Fruit fly (Drosophila melanogaster) whole organism, wandering third instar larva: ENCODE results near the gene GILT1.
A peak's percentile ranks its signal among the peaks of the same experiment; 100 is the strongest.

ENCODE experiments used
- Abd-B ChIP-seq: fragments of >200 bp; optimal IDR thresholded peaks from 2 replicates; lab custom pipeline; 2017; ENCODE audit warnings: missing biosample characterization, missing genetic modification characterization
- CG32264 ChIP-seq: fragments of 200-800 bp; sonication (Bioruptor generic); optimal IDR thresholded peaks from 2 replicates; lab custom pipeline; 2016; ENCODE audit warnings: missing biosample characterization, missing genetic modification characterization
- CrebA ChIP-seq: fragments of 200-800 bp; sonication (Bioruptor generic); optimal IDR thresholded peaks from 2 replicates; lab custom pipeline; 2016; ENCODE audit warnings: missing biosample characterization, mild to moderate bottlenecking, missing genetic modification characterization, borderline replicate concordance
- Dfd ChIP-seq: fragments of >200 bp; optimal IDR thresholded peaks from 2 replicates; lab custom pipeline; 2017; ENCODE audit warnings: missing biosample characterization, missing genetic modification characterization
- Dif ChIP-seq: fragments of 200-275, 200-300 bp; sonication (Bioruptor generic); optimal IDR thresholded peaks from 2 replicates; lab custom pipeline; 2018; ENCODE audit warnings: missing biosample characterization, missing genetic modification characterization; ENCODE audit not compliant: partially characterized antibody
- GATAd ChIP-seq: sonication (Bioruptor generic); optimal IDR thresholded peaks from 2 replicates; lab custom pipeline; 2016; ENCODE audit warnings: missing biosample characterization, missing genetic modification characterization
- HLH106 ChIP-seq: fragments of 200-800 bp; optimal IDR thresholded peaks from 3 replicates; lab custom pipeline; 2019; ENCODE audit warnings: missing biosample characterization, mild to moderate bottlenecking, missing genetic modification characterization, moderate library complexity
- Hnf4 ChIP-seq: fragments of 200-800 bp; sonication (Bioruptor generic); optimal IDR thresholded peaks from 2 replicates; lab custom pipeline; 2016; ENCODE audit warnings: missing biosample characterization, mild to moderate bottlenecking, missing genetic modification characterization
- Hr78 ChIP-seq: fragments of >200 bp; optimal IDR thresholded peaks from 2 replicates; lab custom pipeline; 2017; ENCODE audit warnings: missing biosample characterization, missing genetic modification characterization
- Hr83 ChIP-seq: fragments of 200-300 bp; sonication (Bioruptor generic); optimal IDR thresholded peaks from 2 replicates; lab custom pipeline; 2016; ENCODE audit warnings: missing biosample characterization, mild to moderate bottlenecking, missing genetic modification characterization, moderate library complexity; ENCODE audit not compliant: poor library complexity, severe bottlenecking
- Jra ChIP-seq: sonication (Bioruptor generic); optimal IDR thresholded peaks from 2 replicates; lab custom pipeline; 2016; ENCODE audit warnings: missing biosample characterization, missing genetic modification characterization
- N ChIP-seq: fragments of >200 bp; optimal IDR thresholded peaks from 2 replicates; lab custom pipeline; 2018; ENCODE audit warnings: missing biosample characterization, missing external identifiers, missing genetic modification characterization
- OdsH ChIP-seq: fragments of 200-800 bp; sonication (Bioruptor generic); optimal IDR thresholded peaks from 2 replicates; lab custom pipeline; 2016; ENCODE audit warnings: missing biosample characterization, mild to moderate bottlenecking, missing genetic modification characterization
- Sp1 ChIP-seq: fragments of 200-800 bp; sonication (Bioruptor generic); optimal IDR thresholded peaks from 3 replicates; lab custom pipeline; 2019; ENCODE audit warnings: missing biosample characterization, mild to moderate bottlenecking, missing genetic modification characterization, moderate library complexity
- Vsx2 ChIP-seq: fragments of 200-300, 225-300 bp; sonication (Bioruptor generic); optimal IDR thresholded peaks from 2 replicates; lab custom pipeline; 2018; ENCODE audit warnings: missing biosample characterization, missing genetic modification characterization; ENCODE audit not compliant: partially characterized antibody
- br ChIP-seq: fragments of 200-800 bp; sonication (Bioruptor generic); optimal IDR thresholded peaks from 2 replicates; lab custom pipeline; 2016; ENCODE audit warnings: missing biosample characterization, missing genetic modification characterization
- brk ChIP-seq: fragments of 200-800 bp; sonication (Bioruptor generic); optimal IDR thresholded peaks from 2 replicates; lab custom pipeline; 2016; ENCODE audit warnings: missing biosample characterization, mild to moderate bottlenecking, missing genetic modification characterization
- dmrt93B ChIP-seq: fragments of 200-800 bp; sonication (Bioruptor generic); optimal IDR thresholded peaks from 2 replicates; lab custom pipeline; 2018; ENCODE audit warnings: missing biosample characterization, mild to moderate bottlenecking, missing genetic modification characterization
- dsf ChIP-seq: sonication (Bioruptor generic); optimal IDR thresholded peaks from 2 replicates; lab custom pipeline; 2016; ENCODE audit warnings: missing biosample characterization, missing genetic modification characterization, borderline replicate concordance
- ey ChIP-seq: fragments of 200-800 bp; sonication (Bioruptor generic); optimal IDR thresholded peaks from 2 replicates; lab custom pipeline; 2016; ENCODE audit warnings: missing biosample characterization, missing genetic modification characterization
- foxo ChIP-seq, 2 experiments: fragments of 200-800 bp; sonication (Bioruptor generic); optimal IDR thresholded peaks; 2 replicates in 1 of 2; 3 replicates in 1 of 2; lab custom pipeline; 2016 to 2017; ENCODE audit warnings: missing biosample characterization in 2 of 2, missing genetic modification characterization in 2 of 2
- fru ChIP-seq: fragments of 200-800 bp; sonication (Bioruptor generic); optimal IDR thresholded peaks from 3 replicates; lab custom pipeline; 2016; ENCODE audit warnings: missing biosample characterization, mild to moderate bottlenecking, missing genetic modification characterization
- h ChIP-seq: fragments of 200-800 bp; sonication (Bioruptor generic); optimal IDR thresholded peaks from 3 replicates; lab custom pipeline; 2016; ENCODE audit warnings: missing biosample characterization, mild to moderate bottlenecking, missing genetic modification characterization
- jim ChIP-seq: fragments of 175-275, 200-325 bp; sonication (Bioruptor generic); optimal IDR thresholded peaks from 2 replicates; lab custom pipeline; 2016; ENCODE audit warnings: missing biosample characterization, mild to moderate bottlenecking, missing genetic modification characterization
- psq ChIP-seq: fragments of 200-800 bp; sonication (Bioruptor generic); optimal IDR thresholded peaks from 3 replicates; lab custom pipeline; 2017; ENCODE audit warnings: missing biosample characterization, mild to moderate bottlenecking, missing genetic modification characterization, moderate library complexity
- rgr ChIP-seq: fragments of 200-800 bp; sonication (Bioruptor generic); optimal IDR thresholded peaks from 3 replicates; lab custom pipeline; 2016; ENCODE audit warnings: missing biosample characterization, mild to moderate bottlenecking, missing genetic modification characterization
- sage ChIP-seq: fragments of 200-800 bp; sonication (Bioruptor generic); optimal IDR thresholded peaks from 2 replicates; lab custom pipeline; 2016; ENCODE audit warnings: missing biosample characterization, mild to moderate bottlenecking, missing genetic modification characterization
- sv ChIP-seq: fragments of 200-800 bp; sonication (Bioruptor generic); optimal IDR thresholded peaks from 3 replicates; lab custom pipeline; 2016; ENCODE audit warnings: missing biosample characterization, missing genetic modification characterization
- tai ChIP-seq: sonication (Bioruptor generic); optimal IDR thresholded peaks from 2 replicates; lab custom pipeline; 2016; ENCODE audit warnings: missing biosample characterization, missing genetic modification characterization
- woc ChIP-seq: sonication (Bioruptor generic); optimal IDR thresholded peaks from 2 replicates; lab custom pipeline; 2016; ENCODE audit warnings: missing biosample characterization, mild to moderate bottlenecking, missing genetic modification characterization

The GILT1 gene

DNA sequence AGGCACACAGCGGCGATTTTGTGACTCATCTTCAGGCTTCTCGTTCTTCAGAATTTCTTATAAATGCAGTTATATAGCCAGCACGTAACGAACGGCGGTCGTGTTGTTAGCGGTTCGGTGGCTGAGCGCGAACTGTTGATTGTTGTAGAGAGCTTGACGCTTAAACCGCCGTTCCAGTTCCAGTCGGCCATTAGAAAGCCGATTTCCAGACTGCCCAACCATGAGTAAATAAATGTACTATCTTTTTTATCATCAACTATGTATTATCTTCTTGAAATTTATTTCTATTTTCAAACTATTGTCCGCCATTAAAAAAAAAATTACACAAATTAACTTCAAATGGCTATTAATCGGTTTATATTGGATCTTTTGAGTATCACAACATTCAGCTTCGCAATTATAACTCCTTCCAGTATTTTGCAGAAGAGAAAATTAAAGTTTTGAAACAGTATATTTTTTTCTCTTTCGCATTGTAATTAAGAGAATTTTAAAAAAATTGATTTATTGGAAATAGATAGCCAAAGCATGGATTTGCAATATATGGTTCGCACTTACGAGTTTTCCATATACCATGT, at the start of gene GILT1:
Gene GILT1 (minus strand): TSS at position 141 of the 575 bp plus-strand sequence.
- no peak for TF ChIP-seq HLH106 (tag; lab: Kevin White, UChicago)
- peak; percentile 42 for TF ChIP-seq br
- TF ChIP-seq brk (GFP tag; lab: Kevin White, UChicago), result peak; percentile 58
- TF ChIP-seq CG32264 (GFP tag; lab: Kevin White, UChicago), result no peak
- TF ChIP-seq h (GFP tag; lab: Kevin White, UChicago), result peak; percentile 5
- TF ChIP-seq Vsx2, result no peak
- peak; percentile 18 for TF ChIP-seq Hr83 (GFP tag; lab: Kevin White, UChicago)
- peak; percentile 35 for TF ChIP-seq rgr
- TF ChIP-seq dsf (GFP tag; lab: Kevin White, UChicago), result no peak
- no peak for TF ChIP-seq fru
- TF ChIP-seq OdsH, result no peak
- TF ChIP-seq N (GFP tag; lab: Kevin White, UChicago), result no peak
- no peak for TF ChIP-seq sage (GFP tag; lab: Kevin White, UChicago)
- TF ChIP-seq foxo (GFP tag; optimal IDR thresholded peaks at IDR 0.05; lab: Kevin White, UChicago), result peak in 1 of 2 experiments; percentile 5
- peak; percentile 48 for TF ChIP-seq tai
- TF ChIP-seq Dif (GFP tag; lab: Kevin White, UChicago), result no peak
- TF ChIP-seq Jra (GFP tag; lab: Kevin White, UChicago), result peak; percentile 45
- TF ChIP-seq Abd-B (GFP tag; lab: Kevin White, UChicago), result no peak
- TF ChIP-seq GATAd (GFP tag; lab: Kevin White, UChicago), result no peak
- TF ChIP-seq jim (GFP tag; lab: Kevin White, UChicago), result no peak
- TF ChIP-seq CrebA (GFP tag; lab: Kevin White, UChicago), result no peak
- TF ChIP-seq Hr78, result no peak
- no peak for TF ChIP-seq psq (GFP tag; lab: Kevin White, UChicago)
- no peak for TF ChIP-seq sv (GFP tag; lab: Kevin White, UChicago)
- TF ChIP-seq Hnf4 (GFP tag; lab: Kevin White, UChicago), result no peak
- no peak for TF ChIP-seq Sp1
- peak; percentile 0 for TF ChIP-seq woc (GFP tag; lab: Kevin White, UChicago)
- TF ChIP-seq ey (GFP tag; lab: Kevin White, UChicago), result no peak

DNA sequence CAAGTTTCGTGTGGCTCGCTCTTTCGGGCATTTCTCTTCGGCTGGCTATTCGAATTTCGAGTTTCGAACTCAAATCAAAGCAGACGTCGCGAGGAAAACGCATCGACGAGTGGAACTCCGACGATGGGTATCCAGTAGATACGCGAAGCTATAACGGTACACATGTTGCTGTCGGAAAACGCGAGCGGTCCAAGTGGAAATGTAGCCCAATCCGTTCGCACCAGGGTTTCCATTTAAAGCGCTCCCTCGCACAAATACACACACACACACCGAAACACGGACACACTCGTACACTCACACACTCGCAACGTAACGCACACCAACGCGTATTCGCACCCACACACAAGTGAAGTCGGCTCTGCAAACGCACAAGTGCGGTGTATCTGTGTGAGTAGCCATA, 48.7 kb upstream of the GILT1 start, which contains the start of gene side-IV:
Gene side-IV (plus strand): TSS at position 253 of the 400 bp plus-strand sequence.
- TF ChIP-seq dsf (GFP tag; lab: Kevin White, UChicago) (no peak), br (no peak), brk (GFP tag; lab: Kevin White, UChicago) (no peak), dmrt93B (GFP tag; lab: Kevin White, UChicago) (no peak), GATAd (GFP tag; lab: Kevin White, UChicago) (no peak), tai (no peak), ey (GFP tag; lab: Kevin White, UChicago) (no peak), Dfd (GFP tag; lab: Kevin White, UChicago) (peak; percentile 25), N (GFP tag; lab: Kevin White, UChicago) (peak; percentile 27), Hr78 (no peak), OdsH (no peak)
- TF ChIP-seq, all 38 proteins: peak for 2

DNA sequence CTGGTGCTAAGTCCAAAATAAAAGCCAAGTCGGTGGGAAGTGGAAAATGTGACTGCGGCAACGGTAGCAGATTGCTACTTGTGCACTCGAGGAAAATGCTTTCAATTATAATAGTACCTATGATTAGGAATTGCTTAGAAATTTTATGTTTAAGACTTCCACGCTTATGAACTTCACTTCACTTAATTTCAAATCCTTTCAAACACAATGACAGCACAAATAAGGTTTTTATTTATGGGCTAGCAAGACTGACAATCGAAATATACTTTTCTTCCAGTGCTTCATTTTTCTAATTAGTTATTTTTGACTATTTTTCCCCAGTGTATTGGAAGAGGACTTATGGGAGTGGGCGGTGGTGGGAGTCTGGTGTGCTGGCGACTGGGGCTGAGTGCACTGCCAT, 46.7 kb upstream of the GILT1 start:
- TF ChIP-seq N (GFP tag; lab: Kevin White, UChicago), result no peak
- no peak for TF ChIP-seq HLH106 (tag; lab: Kevin White, UChicago)
- TF ChIP-seq ey (GFP tag; lab: Kevin White, UChicago), result no peak
- TF ChIP-seq GATAd (GFP tag; lab: Kevin White, UChicago), result no peak
- TF ChIP-seq Hnf4 (GFP tag; lab: Kevin White, UChicago), result no peak
- TF ChIP-seq Vsx2, result no peak
- no peak for TF ChIP-seq tai
- TF ChIP-seq CG32264 (GFP tag; lab: Kevin White, UChicago), result no peak
- TF ChIP-seq dmrt93B (GFP tag; lab: Kevin White, UChicago), result no peak
- TF ChIP-seq jim (GFP tag; lab: Kevin White, UChicago), result no peak
- no peak for TF ChIP-seq dsf (GFP tag; lab: Kevin White, UChicago)
- TF ChIP-seq, all 38 proteins: peak for 0

DNA sequence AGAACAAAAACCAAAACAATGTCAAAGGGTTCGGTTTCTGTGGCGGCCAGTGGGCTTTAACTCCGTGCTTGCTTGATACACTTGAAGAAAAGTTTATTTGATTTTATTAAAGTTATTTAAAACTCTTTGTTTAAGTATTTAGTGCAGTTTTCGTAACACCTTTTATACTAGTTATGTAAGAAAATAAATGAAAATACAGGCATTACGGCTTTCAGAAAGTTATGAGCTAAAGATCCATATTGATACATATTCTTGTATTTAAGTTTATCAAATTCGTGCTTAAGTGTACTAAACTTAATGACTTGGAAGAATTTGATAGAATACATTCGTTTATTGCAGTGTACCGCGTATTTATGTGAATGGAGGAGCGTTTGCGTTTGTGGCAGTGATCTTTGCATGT, 44.8 kb upstream of the GILT1 start:
- peak; percentile 40 for TF ChIP-seq sv (GFP tag; lab: Kevin White, UChicago)
- TF ChIP-seq Hr83 (GFP tag; lab: Kevin White, UChicago), result no peak
